Worm (Caenorhabditis elegans): ENCODE measurements around the gene Y48A6B.8.

Y48A6B.8 gene

ce11 chrIII:11008869-11009268, 20.4 kb downstream of the Y48A6B.8 start, which contains the start of gene exos-1:
Gene exos-1, plus strand, starts transcription at chrIII:11009043.
- TF ChIP-seq unc-62 (GFP tag; optimal IDR thresholded peaks at IDR 0.05) (no peak), eor-1 (tag; optimal IDR thresholded peaks at IDR 0.05) (no peak)

DNA sequence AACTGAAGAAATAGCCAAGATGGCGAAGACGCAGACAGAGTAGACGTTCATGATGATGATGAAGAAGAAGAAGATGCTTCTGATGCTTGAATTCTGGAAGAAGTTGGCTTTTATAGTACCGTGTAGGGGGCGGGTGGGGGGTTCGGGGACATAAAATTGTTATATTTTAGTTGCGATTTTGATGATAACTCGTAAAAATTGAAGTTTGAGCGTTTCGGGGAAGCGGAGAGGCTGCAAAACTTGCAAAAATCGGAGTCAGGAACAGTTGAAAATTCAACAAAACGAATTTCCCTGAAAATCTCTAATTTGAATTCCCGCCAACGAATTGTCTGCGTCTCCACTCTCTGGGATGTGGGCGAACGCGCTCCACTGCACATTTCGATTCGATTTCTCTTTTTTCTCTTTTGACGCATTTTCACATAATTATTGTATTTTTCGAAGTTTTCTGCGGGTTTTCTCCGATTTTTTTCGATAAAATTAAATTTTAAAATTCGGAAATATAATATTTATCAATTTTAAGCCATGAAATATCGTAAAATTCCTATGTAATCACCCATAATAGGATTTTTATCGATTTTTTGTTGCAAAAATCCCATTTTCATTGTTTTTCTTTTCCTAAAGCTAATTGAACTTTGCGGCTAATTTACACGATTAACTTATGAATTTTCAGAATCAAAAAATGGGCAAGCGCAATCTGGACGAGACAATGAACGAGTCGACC, 21.5 kb downstream of the Y48A6B.8 start, which contains the start of the genes fipr-17 and Y48A6B.3:
Gene fipr-17, minus strand, starts transcription at position 51 of the 721 bp plus-strand sequence.
Gene Y48A6B.3, plus strand, starts transcription at position 671 of the 721 bp plus-strand sequence.
- TF ChIP-seq ceh-9 (tag; optimal IDR thresholded peaks at IDR 0.05) (no peak), unc-62 (GFP tag; optimal IDR thresholded peaks at IDR 0.05) (no peak), egl-5 (tag; optimal IDR thresholded peaks at IDR 0.05) (peak; percentile 32), nhr-23 (tag; optimal IDR thresholded peaks at IDR 0.05) (peak; percentile 83), pha-4 (tag; optimal IDR thresholded peaks at IDR 0.05) (peak; percentile 96), ceh-82 (tag; optimal IDR thresholded peaks at IDR 0.05) (no peak), zag-1 (tag; optimal IDR thresholded peaks at IDR 0.05) (no peak), nhr-237 (tag; optimal IDR thresholded peaks at IDR 0.05) (no peak), lin-15B (tag; optimal IDR thresholded peaks at IDR 0.05) (peak; percentile 96), lin-39 (tag; optimal IDR thresholded peaks at IDR 0.05) (peak; percentile 91), nhr-77 (tag; optimal IDR thresholded peaks at IDR 0.05) (no peak), elt-3 (tag; optimal IDR thresholded peaks at IDR 0.05) (no peak), ztf-4 (tag; optimal IDR thresholded peaks at IDR 0.05) (no peak), sea-2 (GFP tag; optimal IDR thresholded peaks at IDR 0.05) (no peak), fkh-10 (GFP tag; optimal IDR thresholded peaks at IDR 0.05) (no peak), nhr-12 (tag; optimal IDR thresholded peaks at IDR 0.05) (no peak), tbx-2 (tag; optimal IDR thresholded peaks at IDR 0.05) (no peak), nhr-43 (tag; optimal IDR thresholded peaks at IDR 0.05; ENCODE audit: poor library complexity, severe bottlenecking) (peak; percentile 66), unc-39 (tag; optimal IDR thresholded peaks at IDR 0.05) (no peak), ceh-28 (tag; optimal IDR thresholded peaks at IDR 0.05) (peak; percentile 48), pqm-1 (tag; optimal IDR thresholded peaks at IDR 0.05) (peak; percentile 17), nhr-67 (tag; optimal IDR thresholded peaks at IDR 0.05) (no peak), nhr-11 (tag; optimal IDR thresholded peaks at IDR 0.05) (no peak), ama-1 (optimal IDR thresholded peaks at IDR 0.05) (peak; percentile 80), ztf-11 (tag; optimal IDR thresholded peaks at IDR 0.05) (no peak), eor-1 (tag; optimal IDR thresholded peaks at IDR 0.05) (no peak), egl-27 (tag; optimal IDR thresholded peaks at IDR 0.05) (no peak), mml-1 (tag; optimal IDR thresholded peaks at IDR 0.05) (no peak), skn-1 (tag; optimal IDR thresholded peaks at IDR 0.05) (peak; percentile 88), hmg-11 (tag; optimal IDR thresholded peaks at IDR 0.05) (peak; percentile 76), ZK546.5 (tag; optimal IDR thresholded peaks at IDR 0.05) (no peak), nhr-76 (tag; optimal IDR thresholded peaks at IDR 0.05) (no peak), ceh-16 (tag; optimal IDR thresholded peaks at IDR 0.05) (no peak), lsy-12 (tag; optimal IDR thresholded peaks at IDR 0.05) (no peak), fos-1 (tag; optimal IDR thresholded peaks at IDR 0.05) (no peak), jun-1 (tag; optimal IDR thresholded peaks at IDR 0.05) (no peak), aly-2 (tag; optimal IDR thresholded peaks at IDR 0.05) (no peak), mdl-1 (tag; optimal IDR thresholded peaks at IDR 0.05) (no peak), elt-2 (tag; optimal IDR thresholded peaks at IDR 0.05) (peak; percentile 43), daf-12 (tag; optimal IDR thresholded peaks at IDR 0.05) (no peak), nhr-25 (tag; optimal IDR thresholded peaks at IDR 0.05) (peak; percentile 75), R02D3.7 (tag; optimal IDR thresholded peaks at IDR 0.05) (peak; percentile 62), nhr-28 (tag; optimal IDR thresholded peaks at IDR 0.05) (no peak), snpc-4 (tag; optimal IDR thresholded peaks at IDR 0.05) (peak; percentile 83), nfya-1 (tag; optimal IDR thresholded peaks at IDR 0.05; ENCODE audit: insufficient read depth) (peak; percentile 91), fkh-2 (tag; optimal IDR thresholded peaks at IDR 0.05) (no peak), elt-1 (tag; optimal IDR thresholded peaks at IDR 0.05) (no peak)
